Worm (Caenorhabditis elegans): Measurements from ENCODE around the gene ZK930.7.

The ZK930.7 gene

DNA sequence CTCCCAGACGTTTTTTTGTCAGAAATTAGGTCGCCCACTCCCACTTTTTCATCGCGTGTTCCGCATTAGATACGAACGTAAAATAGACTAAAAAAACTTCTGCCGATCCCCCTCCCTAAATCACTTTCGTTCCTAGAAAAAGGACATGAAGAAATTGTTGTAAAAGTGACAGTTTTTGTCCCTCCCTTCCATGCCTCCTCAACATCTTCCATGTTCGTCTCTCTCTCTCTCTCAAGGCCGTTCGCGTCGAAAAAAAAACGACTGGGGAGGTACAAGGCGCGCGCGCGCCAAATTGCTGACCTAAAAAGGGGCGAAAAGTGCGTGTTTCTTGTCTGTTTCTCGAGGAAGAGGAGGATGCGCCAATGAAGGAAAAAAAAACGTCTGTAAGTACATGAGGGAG, 14.3 kb downstream of the ZK930.7 start (continued):
- TF ChIP-seq Y105C5A.15 (GFP tag; IDR thresholded peaks at IDR 0.05): no peak
- TF ChIP-seq nhr-76 (tag; optimal IDR thresholded peaks at IDR 0.05): no peak
- TF ChIP-seq hlh-11 (tag; optimal IDR thresholded peaks at IDR 0.05): peak; percentile 45
- TF ChIP-seq sdz-12 (GFP tag; optimal IDR thresholded peaks at IDR 0.05): no peak
- no peak for TF ChIP-seq cey-2 (tag; optimal IDR thresholded peaks at IDR 0.05; ENCODE audit: borderline replicate concordance, insufficient read depth)
- TF ChIP-seq Y75B8A.6 (GFP tag; IDR thresholded peaks at IDR 0.05): no peak
- no peak for TF ChIP-seq unc-39 (tag; optimal IDR thresholded peaks at IDR 0.05)
- no peak for TF ChIP-seq nhr-11 (tag; optimal IDR thresholded peaks at IDR 0.05)
- no peak for TF ChIP-seq ceh-44 (GFP tag; IDR thresholded peaks at IDR 0.05)
- no peak for TF ChIP-seq zip-11 (GFP tag; IDR thresholded peaks at IDR 0.05)
- TF ChIP-seq rbr-2 (tag; optimal IDR thresholded peaks at IDR 0.05): no peak
- no peak for TF ChIP-seq dmd-8 (GFP tag; IDR thresholded peaks at IDR 0.05)
- no peak for TF ChIP-seq egl-27 (tag; optimal IDR thresholded peaks at IDR 0.05)
- peak; percentile 43 for TF ChIP-seq mep-1 (tag; optimal IDR thresholded peaks at IDR 0.05)
- no peak for TF ChIP-seq dmd-9 (GFP tag; IDR thresholded peaks at IDR 0.05)
- no peak for TF ChIP-seq dpl-1 (GFP tag; optimal IDR thresholded peaks at IDR 0.05)
- no peak for TF ChIP-seq pha-4 (GFP tag; IDR thresholded peaks at IDR 0.05)
- TF ChIP-seq pha-4 (tag; optimal IDR thresholded peaks at IDR 0.05): no peak
- TF ChIP-seq skn-1 (tag; optimal IDR thresholded peaks at IDR 0.05): no peak
- TF ChIP-seq vab-7 (GFP tag; IDR thresholded peaks at IDR 0.05): no peak
- TF ChIP-seq zag-1 (tag; optimal IDR thresholded peaks at IDR 0.05): no peak
- TF ChIP-seq dve-1 (tag; optimal IDR thresholded peaks at IDR 0.05; ENCODE audit: insufficient read depth): peak; percentile 12
- no peak for TF ChIP-seq tag-97 (GFP tag; IDR thresholded peaks at IDR 0.05)
- TF ChIP-seq ceh-20 (GFP tag; IDR thresholded peaks at IDR 0.05): no peak
- no peak for TF ChIP-seq nhr-41 (GFP tag; IDR thresholded peaks at IDR 0.05)
- peak; percentile 42 for TF ChIP-seq hlh-30 (tag; optimal IDR thresholded peaks at IDR 0.05; ENCODE audit: insufficient read depth)
- no peak for TF ChIP-seq ceh-82 (tag; optimal IDR thresholded peaks at IDR 0.05)
- peak; percentile 17 for TF ChIP-seq nhr-48 (tag; optimal IDR thresholded peaks at IDR 0.05)
- TF ChIP-seq hmg-1.1 (GFP tag; IDR thresholded peaks at IDR 0.05): no peak
- TF ChIP-seq unc-62 (GFP tag; optimal IDR thresholded peaks at IDR 0.05 in 1 of 2): peak in 1 of 2 experiments; percentile 85
- TF ChIP-seq unc-62 (tag; optimal IDR thresholded peaks at IDR 0.05): no peak
- no peak for TF ChIP-seq spr-1 (tag; optimal IDR thresholded peaks at IDR 0.05)

DNA sequence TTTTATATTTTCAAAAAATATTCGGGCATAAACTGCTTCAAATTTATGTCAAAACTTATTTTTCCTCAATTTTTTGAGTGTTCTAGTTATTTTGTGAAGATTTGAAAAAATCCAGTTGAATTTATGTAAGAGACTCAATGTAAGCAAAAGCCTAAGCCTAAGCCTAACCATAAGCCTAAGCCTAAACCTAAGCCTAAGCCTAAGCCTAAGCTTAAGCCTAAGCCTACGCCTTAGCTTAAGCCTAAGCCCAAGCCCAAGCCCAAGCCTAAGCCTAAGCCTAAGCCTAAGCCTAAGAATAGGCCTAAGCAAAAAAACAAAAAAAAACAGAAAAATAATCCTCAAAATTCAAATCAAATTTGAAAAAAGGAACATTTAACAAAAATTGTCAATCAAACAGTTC, 15.7 kb downstream of the ZK930.7 start:
- no peak for TF ChIP-seq nhr-10 (tag; optimal IDR thresholded peaks at IDR 0.05)
- no peak for TF ChIP-seq hlh-11 (tag; optimal IDR thresholded peaks at IDR 0.05)
- no peak for TF ChIP-seq lin-13 (GFP tag; optimal IDR thresholded peaks at IDR 0.05)
- TF ChIP-seq nhr-102 (tag; optimal IDR thresholded peaks at IDR 0.05): no peak
- TF ChIP-seq nhr-77 (tag; optimal IDR thresholded peaks at IDR 0.05): no peak
- no peak for TF ChIP-seq vab-7 (GFP tag; IDR thresholded peaks at IDR 0.05)
- TF ChIP-seq daf-16 (GFP tag; optimal IDR thresholded peaks at IDR 0.05): no peak
- no peak for TF ChIP-seq daf-16 (tag; optimal IDR thresholded peaks at IDR 0.05)

DNA sequence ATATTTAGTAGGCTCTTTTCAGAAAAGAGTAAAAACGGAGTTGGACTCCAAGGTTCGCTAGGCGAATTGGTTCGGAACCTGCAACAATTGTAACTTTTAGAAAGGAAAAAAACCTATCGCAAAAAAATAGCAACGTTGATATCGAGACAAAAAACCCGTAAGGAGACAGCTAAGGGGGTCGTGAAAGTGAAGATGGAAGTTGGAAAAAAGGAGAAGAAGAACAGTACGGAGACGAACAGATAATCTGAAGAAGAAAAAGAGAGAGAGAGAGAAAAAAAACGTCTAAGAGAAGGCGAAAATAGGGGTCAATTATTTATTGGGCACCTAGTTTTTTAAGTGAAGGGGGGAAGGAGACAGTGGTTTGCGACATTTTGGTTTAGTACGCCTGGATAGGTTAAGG, 20.9 kb downstream of the ZK930.7 start, which contains the start of gene lin-29:
Gene lin-29, minus strand, starts transcription at position 78 of the 400 bp plus-strand sequence.
- TF ChIP-seq T26A8.4 (GFP tag; IDR thresholded peaks at IDR 0.05) (no peak), unc-62 (GFP tag; optimal IDR thresholded peaks at IDR 0.05 in 1 of 2) (peak in 1 of 2 experiments; percentile 66), unc-62 (tag; optimal IDR thresholded peaks at IDR 0.05) (no peak), unc-130 (GFP tag; optimal IDR thresholded peaks at IDR 0.05) (no peak)

Data from whole organism, L4 larva.